Fruit fly (Drosophila melanogaster) whole organism, prepupa: ENCODE data around the gene gl.

ENCODE experiments used
- Blimp-1 ChIP-seq: fragments of 200-800 bp; sonication (Bioruptor generic); optimal IDR thresholded peaks from 3 replicates; lab custom pipeline; 2017; ENCODE audit warnings: missing biosample characterization, missing genetic modification characterization, mild to moderate bottlenecking, moderate library complexity, missing genetic modification reagents
- CG10631 ChIP-seq: fragments of 200-800 bp; sonication (Bioruptor generic); optimal IDR thresholded peaks from 2 replicates; lab custom pipeline; 2016; ENCODE audit warnings: missing biosample characterization, missing genetic modification characterization
- CG10669 ChIP-seq: fragments of 200-800 bp; sonication (Bioruptor generic); optimal IDR thresholded peaks from 3 replicates; lab custom pipeline; 2018; ENCODE audit warnings: missing biosample characterization, mild to moderate bottlenecking, missing genetic modification characterization, moderate library complexity
- CG11294 ChIP-seq: fragments of 200-800 bp; sonication (Bioruptor generic); IDR thresholded peaks from 2 replicates; pipeline ENCODE4 v1.3.6; 2022; ENCODE audit warnings: missing biosample characterization, missing genetic modification characterization
- CG11762 ChIP-seq: fragments of 200-800 bp; sonication (Bioruptor generic); optimal IDR thresholded peaks from 3 replicates; lab custom pipeline; 2016; ENCODE audit warnings: missing biosample characterization, missing genetic modification characterization; ENCODE audit not compliant: insufficient read depth
- CG11902 ChIP-seq: fragments of 200-800 bp; sonication (Bioruptor generic); optimal IDR thresholded peaks from 3 replicates; lab custom pipeline; 2016; ENCODE audit warnings: missing biosample characterization, missing genetic modification characterization
- CG15336 ChIP-seq: fragments of 200-800 bp; sonication (Bioruptor generic); IDR thresholded peaks from 2 replicates; pipeline ENCODE4 v1.3.6; 2022; ENCODE audit warnings: missing biosample characterization, missing genetic modification characterization
- CG16779 ChIP-seq: fragments of 200-800 bp; sonication (Bioruptor generic); optimal IDR thresholded peaks from 3 replicates; lab custom pipeline; 2017; ENCODE audit warnings: missing biosample characterization, mild to moderate bottlenecking, missing genetic modification characterization
- CG3032 ChIP-seq: fragments of 200-800 bp; optimal IDR thresholded peaks from 2 replicates; lab custom pipeline; 2019; ENCODE audit warnings: missing biosample characterization, mild to moderate bottlenecking, missing genetic modification characterization, moderate library complexity
- CG34406 ChIP-seq: fragments of 200-800 bp; sonication (Bioruptor generic); optimal IDR thresholded peaks from 3 replicates; lab custom pipeline; 2016; ENCODE audit warnings: missing biosample characterization, missing genetic modification characterization
- CG3919 ChIP-seq: fragments of 200-800 bp; sonication (Bioruptor generic); optimal IDR thresholded peaks from 3 replicates; lab custom pipeline; 2016; ENCODE audit warnings: missing biosample characterization, missing genetic modification characterization
- CG6163 ChIP-seq: fragments of 200-800 bp; sonication (Bioruptor generic); IDR thresholded peaks from 3 replicates; pipeline ENCODE4 v1.3.6; 2022; ENCODE audit warnings: missing biosample characterization, missing genetic modification characterization
- CG6276 ChIP-seq: fragments of 200-800 bp; sonication (Bioruptor generic); optimal IDR thresholded peaks from 2 replicates; lab custom pipeline; 2017; ENCODE audit warnings: missing biosample characterization, mild to moderate bottlenecking, missing genetic modification characterization
- CG6792 ChIP-seq: fragments of 200-800 bp; sonication (Bioruptor generic); optimal IDR thresholded peaks from 3 replicates; lab custom pipeline; 2016; ENCODE audit warnings: missing biosample characterization, missing genetic modification characterization
- CG6808 ChIP-seq: fragments of 200-800 bp; sonication (Bioruptor generic); optimal IDR thresholded peaks from 3 replicates; lab custom pipeline; 2017; ENCODE audit warnings: missing biosample characterization, missing genetic modification characterization, mild to moderate bottlenecking, moderate library complexity, missing genetic modification reagents
- CG6854 ChIP-seq: fragments of 200-800 bp; sonication (Bioruptor generic); optimal IDR thresholded peaks from 2 replicates; lab custom pipeline; 2017; ENCODE audit warnings: missing biosample characterization, mild to moderate bottlenecking, missing genetic modification characterization
- CG8119 ChIP-seq: fragments of 200-800 bp; sonication (Bioruptor generic); IDR thresholded peaks from 3 replicates; pipeline ENCODE4 v1.3.6; 2022; ENCODE audit warnings: missing biosample characterization, missing genetic modification characterization
- CG8319 ChIP-seq: fragments of 200-800 bp; sonication (Bioruptor generic); optimal IDR thresholded peaks from 3 replicates; lab custom pipeline; 2016; ENCODE audit warnings: missing biosample characterization, missing genetic modification characterization
- CG9139 ChIP-seq: fragments of 200-800 bp; sonication (Bioruptor generic); optimal IDR thresholded peaks from 3 replicates; lab custom pipeline; 2017; ENCODE audit warnings: missing biosample characterization, mild to moderate bottlenecking, missing genetic modification characterization
- Eip75B ChIP-seq: fragments of 200-800 bp; sonication (Bioruptor generic); optimal IDR thresholded peaks from 3 replicates; lab custom pipeline; 2016; ENCODE audit warnings: missing biosample characterization, missing genetic modification characterization
- Eip78C ChIP-seq: fragments of 200-800 bp; sonication (Bioruptor generic); peaks from one replicate; lab custom pipeline; 2016; ENCODE audit warnings: missing biosample characterization, missing genetic modification characterization
- Eip93F ChIP-seq: fragments of 200-800 bp; sonication (Bioruptor generic); optimal IDR thresholded peaks from 2 replicates; lab custom pipeline; 2016; ENCODE audit warnings: missing biosample characterization, mild to moderate bottlenecking, missing genetic modification characterization
- Gug ChIP-seq: fragments of 200-800 bp; sonication (Bioruptor generic); IDR thresholded peaks from 2 replicates; pipeline ENCODE4 v1.3.6; 2022; ENCODE audit warnings: missing biosample characterization, missing genetic modification characterization
- Hr39 ChIP-seq: fragments of 200-800 bp; sonication (Bioruptor generic); optimal IDR thresholded peaks from 2 replicates; lab custom pipeline; 2016; ENCODE audit warnings: missing biosample characterization, missing genetic modification characterization
- Lpt ChIP-seq: fragments of 200-800 bp; sonication (Bioruptor generic); optimal IDR thresholded peaks from 3 replicates; lab custom pipeline; 2016; ENCODE audit warnings: missing biosample characterization, missing genetic modification characterization
- Met ChIP-seq: fragments of 200-800 bp; sonication (Bioruptor generic); optimal IDR thresholded peaks from 3 replicates; lab custom pipeline; 2016; ENCODE audit warnings: missing biosample characterization, missing genetic modification characterization
- OdsH ChIP-seq: fragments of 200-800 bp; sonication (Bioruptor generic); optimal IDR thresholded peaks from 3 replicates; lab custom pipeline; 2016; ENCODE audit warnings: missing biosample characterization, missing genetic modification characterization
- Sox14 ChIP-seq: fragments of 200-800 bp; sonication (Bioruptor generic); optimal IDR thresholded peaks from 3 replicates; lab custom pipeline; 2016; ENCODE audit warnings: missing biosample characterization, missing genetic modification characterization
- achi ChIP-seq: fragments of 200-800 bp; sonication (Bioruptor generic); optimal IDR thresholded peaks from 3 replicates; lab custom pipeline; 2016; ENCODE audit warnings: missing biosample characterization, missing genetic modification characterization
- dac ChIP-seq: fragments of 200-800 bp; sonication (Bioruptor generic); optimal IDR thresholded peaks from 2 replicates; lab custom pipeline; 2017; ENCODE audit warnings: missing biosample characterization, mild to moderate bottlenecking, missing genetic modification characterization
- dsx ChIP-seq: fragments of 200-800 bp; optimal IDR thresholded peaks from 3 replicates; lab custom pipeline; 2019; ENCODE audit warnings: missing biosample characterization, mild to moderate bottlenecking, missing genetic modification characterization, moderate library complexity; ENCODE audit not compliant: poor library complexity, severe bottlenecking
- eg ChIP-seq: fragments of 200-800 bp; sonication (Bioruptor generic); IDR thresholded peaks from 3 replicates; pipeline ENCODE4 v1.3.6; 2022; ENCODE audit warnings: missing biosample characterization, missing genetic modification characterization
- esn ChIP-seq: fragments of 200-800 bp; sonication (Bioruptor generic); optimal IDR thresholded peaks from 2 replicates; lab custom pipeline; 2016; ENCODE audit warnings: missing biosample characterization, mild to moderate bottlenecking, missing genetic modification characterization, moderate library complexity
- fd85E ChIP-seq: fragments of 200-800 bp; sonication (Bioruptor generic); optimal IDR thresholded peaks from 3 replicates; lab custom pipeline; 2016; ENCODE audit warnings: missing biosample characterization, missing genetic modification characterization
- fkh ChIP-seq: fragments of 200-800 bp; sonication (Bioruptor generic); optimal IDR thresholded peaks from 3 replicates; lab custom pipeline; 2017; ENCODE audit warnings: missing biosample characterization, mild to moderate bottlenecking, missing genetic modification characterization, moderate library complexity
- pdm3 ChIP-seq: fragments of 200-800 bp; sonication (Bioruptor generic); optimal IDR thresholded peaks from 3 replicates; lab custom pipeline; 2016; ENCODE audit warnings: missing biosample characterization, missing genetic modification characterization
- spab ChIP-seq: fragments of 200-800 bp; sonication (Bioruptor generic); optimal IDR thresholded peaks from 2 replicates; lab custom pipeline; 2017; ENCODE audit warnings: missing biosample characterization, mild to moderate bottlenecking, missing genetic modification characterization, missing genetic modification reagents
- ss ChIP-seq, 2 experiments: fragments of 200-800 bp; sonication (Bioruptor generic); optimal IDR thresholded peaks; 2 replicates in 1 of 2; 3 replicates in 1 of 2; lab custom pipeline; 2017 to 2018; ENCODE audit warnings: mild to moderate bottlenecking in 2 of 2, missing biosample characterization in 2 of 2, missing genetic modification characterization in 2 of 2, moderate library complexity in 1 of 2
- svp ChIP-seq: fragments of 200-800 bp; sonication (Bioruptor generic); peaks from one replicate; lab custom pipeline; 2016; ENCODE audit warnings: missing biosample characterization, missing genetic modification characterization
- vri ChIP-seq: fragments of 200-800 bp; sonication (Bioruptor generic); optimal IDR thresholded peaks from 3 replicates; lab custom pipeline; 2016; ENCODE audit warnings: missing biosample characterization, mild to moderate bottlenecking, missing genetic modification characterization

Gene gl

DNA sequence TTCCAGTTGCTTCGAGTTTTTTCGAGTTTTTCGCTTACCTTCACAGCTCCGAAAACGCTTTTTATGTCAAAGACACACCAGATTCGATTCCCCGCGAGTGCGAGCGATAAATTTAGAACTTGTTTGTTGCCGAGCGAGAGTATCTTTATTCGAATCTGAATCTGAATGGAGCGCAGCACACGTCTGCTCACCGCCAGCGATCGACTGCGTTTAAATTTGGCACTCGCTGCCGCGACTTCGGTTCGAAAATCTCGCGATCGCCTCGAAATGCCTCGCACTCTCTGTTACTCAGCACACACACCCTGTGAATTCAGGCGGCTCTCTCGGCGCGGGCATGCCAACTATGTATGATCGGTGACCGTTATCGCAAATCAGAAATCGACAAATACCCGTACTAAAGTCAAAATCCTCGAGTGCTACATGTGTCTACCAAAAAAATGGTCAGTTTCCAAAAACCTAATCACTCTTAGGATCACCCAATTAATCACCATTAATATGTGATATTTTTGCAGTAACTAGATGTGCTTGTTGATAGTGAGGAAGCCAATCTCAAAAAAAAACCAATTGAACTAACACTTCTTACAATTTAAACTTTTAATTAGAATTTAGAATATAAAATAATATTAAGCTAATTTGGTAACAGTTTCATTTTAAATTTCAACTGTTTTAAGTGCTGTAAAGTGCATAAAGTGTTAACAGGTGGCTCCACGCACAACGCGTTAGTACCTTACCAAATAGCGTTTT lies 26.6 kb upstream of the gl start, which contains the start of gene Vha100-2 (continued):
- TF ChIP-seq CG6276 (GFP tag; lab: Kevin White, UChicago) (peak; percentile 19), spab (GFP tag; lab: Kevin White, UChicago) (no peak), CG8119 (GFP tag; lab: Robert Waterston, UW) (peak; percentile 51; the same call in 1 of the 3 replicates), svp (GFP tag; lab: Kevin White, UChicago) (peak; percentile 70), CG15336 (peak; percentile 44; the same call in 1 of the 2 replicates), CG34406 (GFP tag; lab: Kevin White, UChicago) (peak; percentile 29), CG3032 (tag; lab: Kevin White, UChicago) (no peak), CG16779 (peak; percentile 32), Lpt (GFP tag; lab: Kevin White, UChicago) (peak; percentile 27), Sox14 (GFP tag; lab: Kevin White, UChicago) (peak; percentile 69)

dm6 chr3R:18398460-18398901 lies 25.9 kb upstream of the gl start:
- TF ChIP-seq CG9139 (no peak), esn (no peak), CG8319 (GFP tag; lab: Kevin White, UChicago) (no peak), Eip78C (GFP tag; lab: Kevin White, UChicago) (peak; percentile 67), vri (GFP tag; lab: Kevin White, UChicago) (peak; percentile 51), CG6808 (GFP tag; lab: Kevin White, UChicago) (peak; percentile 3), fkh (GFP tag; lab: Kevin White, UChicago) (peak; percentile 76), achi (peak; percentile 47), ss (GFP tag; optimal IDR thresholded peaks at IDR 0.05; lab: Kevin White, UChicago) (peak in 1 of 2 experiments; percentile 22), CG6854 (peak; percentile 2), Eip93F (no peak), CG10669 (GFP tag; lab: Kevin White, UChicago) (no peak), Hr39 (GFP tag; lab: Kevin White, UChicago) (no peak), CG8119 (GFP tag; lab: Robert Waterston, UW) (no peak)
- TF ChIP-seq, all 60 proteins: peak for 7

DNA sequence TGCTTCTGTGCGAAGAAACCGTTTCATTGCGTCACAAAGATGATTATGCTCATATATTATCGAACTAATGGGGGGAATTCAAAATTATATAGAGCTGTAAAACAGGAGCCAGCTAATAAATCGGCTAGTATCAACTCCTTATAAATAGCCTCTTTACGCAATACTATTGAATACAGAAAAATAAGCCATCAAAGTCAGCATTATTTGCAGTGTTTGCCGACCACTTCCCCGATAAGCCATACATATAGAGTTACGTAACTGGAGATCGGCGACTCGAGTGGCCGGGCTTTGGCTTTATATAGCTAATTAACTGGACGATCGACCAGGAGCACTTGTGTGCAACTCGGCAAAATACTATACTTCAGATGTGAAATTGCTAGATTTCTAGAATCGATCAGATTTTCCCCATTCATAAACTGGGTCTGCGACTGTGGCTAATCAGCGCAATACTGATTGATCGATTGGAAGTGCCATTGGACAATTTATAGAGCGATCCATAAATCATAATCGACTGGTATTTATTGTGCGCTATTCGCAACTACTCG lies 25.4 kb upstream of the gl start:
- TF ChIP-seq CG11294 (GFP tag; lab: Robert Waterston, UW) (peak; percentile 23; the same call in 1 of the 2 replicates), CG3032 (tag; lab: Kevin White, UChicago) (peak; percentile 50), Met (GFP tag; lab: Kevin White, UChicago) (no peak), CG6163 (GFP tag; lab: Robert Waterston, UW) (peak; percentile 80)

DNA sequence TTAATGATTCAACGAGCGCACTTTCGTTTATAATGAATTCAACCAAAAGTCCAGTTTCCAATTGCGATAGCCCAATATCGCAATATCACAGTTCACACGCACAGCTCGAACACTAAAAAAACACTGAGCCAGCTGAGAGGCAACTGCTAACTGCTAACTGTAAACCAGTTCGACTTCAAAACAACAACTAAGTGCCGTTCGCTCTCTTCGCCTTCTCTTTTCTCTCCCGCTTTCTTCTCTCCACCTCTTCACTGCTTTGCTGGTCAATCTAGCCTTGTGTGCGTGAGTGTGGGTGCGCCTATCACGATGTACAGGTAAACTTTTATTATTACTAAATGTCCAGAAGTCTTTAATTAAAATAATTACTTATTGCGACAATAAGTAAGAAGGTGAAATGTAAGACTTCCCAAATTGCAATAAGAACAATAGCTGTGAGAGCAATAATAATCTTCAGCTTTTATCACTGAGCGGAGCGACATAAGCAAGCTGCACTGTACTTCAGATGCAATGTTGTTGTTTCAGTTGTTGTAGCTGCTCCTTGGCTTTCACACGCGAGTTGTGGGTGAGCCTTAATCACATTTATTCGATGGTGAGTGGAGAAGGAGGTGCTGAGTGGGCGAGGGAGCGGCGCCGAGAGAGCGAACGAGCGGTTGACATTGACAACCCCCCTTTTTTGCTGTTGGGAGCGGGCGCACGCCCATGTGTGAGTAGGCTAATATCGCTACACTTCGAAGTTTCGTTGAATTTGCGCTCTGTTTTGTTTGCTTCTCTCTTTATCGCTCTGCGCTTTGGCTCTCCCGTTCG lies 24.5 kb upstream of the gl start, which contains the start of gene Vti1b:
Gene Vti1b, plus strand, starts transcription at position 195 of the 804 bp plus-strand sequence.
- TF ChIP-seq CG3032 (tag; lab: Kevin White, UChicago) (peak; percentile 94), CG8119 (GFP tag; lab: Robert Waterston, UW) (peak; percentile 99), Lpt (GFP tag; lab: Kevin White, UChicago) (peak; percentile 98), esn (peak; percentile 98), Blimp-1 (peak; percentile 88), fd85E (GFP tag; lab: Kevin White, UChicago) (peak; percentile 93), achi (peak; percentile 98), OdsH (GFP tag; lab: Kevin White, UChicago) (peak; percentile 99), Hr39 (GFP tag; lab: Kevin White, UChicago) (peak; percentile 98), CG6808 (GFP tag; lab: Kevin White, UChicago) (peak; percentile 94), dsx (GFP tag; lab: Kevin White, UChicago) (peak; percentile 96), dac (GFP tag; lab: Kevin White, UChicago) (peak; percentile 95), CG11762 (peak; percentile 96), pdm3 (GFP tag; lab: Kevin White, UChicago) (peak; percentile 99), CG11294 (GFP tag; lab: Robert Waterston, UW) (peak; percentile 97), CG3919 (GFP tag; lab: Kevin White, UChicago) (peak; percentile 99), Met (GFP tag; lab: Kevin White, UChicago) (peak; percentile 98), spab (GFP tag; lab: Kevin White, UChicago) (peak; percentile 96), CG11902 (GFP tag; lab: Kevin White, UChicago) (peak; percentile 97), CG6792 (peak; percentile 98), CG10631 (GFP tag; lab: Kevin White, UChicago) (peak; percentile 97), Eip75B (GFP tag; lab: Kevin White, UChicago) (peak; percentile 99), eg (GFP tag; lab: Robert Waterston, UW) (peak; percentile 98), Gug (GFP tag; lab: Robert Waterston, UW) (peak; percentile 95)
